Fruit fly (Drosophila melanogaster) whole organism, prepupa: ENCODE measurements around the gene CG33331.

Experiments
- CG10669 ChIP-seq: fragments of 200-800 bp; sonication (Bioruptor generic); optimal IDR thresholded peaks from 3 replicates; lab custom pipeline; 2018; ENCODE audit warnings: missing biosample characterization, mild to moderate bottlenecking, missing genetic modification characterization, moderate library complexity
- CG11294 ChIP-seq: fragments of 200-800 bp; sonication (Bioruptor generic); IDR thresholded peaks from 2 replicates; pipeline ENCODE4 v1.3.6; 2022; ENCODE audit warnings: missing biosample characterization, missing genetic modification characterization
- CG11762 ChIP-seq: fragments of 200-800 bp; sonication (Bioruptor generic); optimal IDR thresholded peaks from 3 replicates; lab custom pipeline; 2016; ENCODE audit warnings: missing biosample characterization, missing genetic modification characterization; ENCODE audit not compliant: insufficient read depth
- CG15336 ChIP-seq: fragments of 200-800 bp; sonication (Bioruptor generic); IDR thresholded peaks from 2 replicates; pipeline ENCODE4 v1.3.6; 2022; ENCODE audit warnings: missing biosample characterization, missing genetic modification characterization
- CG1621 ChIP-seq: fragments of 200-800 bp; sonication (Bioruptor generic); optimal IDR thresholded peaks from 3 replicates; lab custom pipeline; 2018; ENCODE audit warnings: missing biosample characterization, mild to moderate bottlenecking, missing genetic modification characterization
- CG16779 ChIP-seq: fragments of 200-800 bp; sonication (Bioruptor generic); optimal IDR thresholded peaks from 3 replicates; lab custom pipeline; 2017; ENCODE audit warnings: missing biosample characterization, mild to moderate bottlenecking, missing genetic modification characterization
- CG31627 ChIP-seq: fragments of 200-800 bp; sonication (Bioruptor generic); optimal IDR thresholded peaks from 3 replicates; lab custom pipeline; 2016; ENCODE audit warnings: missing biosample characterization, missing genetic modification characterization
- CG34406 ChIP-seq: fragments of 200-800 bp; sonication (Bioruptor generic); optimal IDR thresholded peaks from 3 replicates; lab custom pipeline; 2016; ENCODE audit warnings: missing biosample characterization, missing genetic modification characterization
- CG3919 ChIP-seq: fragments of 200-800 bp; sonication (Bioruptor generic); optimal IDR thresholded peaks from 3 replicates; lab custom pipeline; 2016; ENCODE audit warnings: missing biosample characterization, missing genetic modification characterization
- CG4318 ChIP-seq: fragments of 200-800 bp; sonication (Bioruptor generic); optimal IDR thresholded peaks from 3 replicates; lab custom pipeline; 2017; ENCODE audit warnings: missing biosample characterization, mild to moderate bottlenecking, missing genetic modification characterization
- CG6163 ChIP-seq: fragments of 200-800 bp; sonication (Bioruptor generic); IDR thresholded peaks from 3 replicates; pipeline ENCODE4 v1.3.6; 2022; ENCODE audit warnings: missing biosample characterization, missing genetic modification characterization
- CG6276 ChIP-seq: fragments of 200-800 bp; sonication (Bioruptor generic); optimal IDR thresholded peaks from 2 replicates; lab custom pipeline; 2017; ENCODE audit warnings: missing biosample characterization, mild to moderate bottlenecking, missing genetic modification characterization
- CG6792 ChIP-seq: fragments of 200-800 bp; sonication (Bioruptor generic); optimal IDR thresholded peaks from 3 replicates; lab custom pipeline; 2016; ENCODE audit warnings: missing biosample characterization, missing genetic modification characterization
- CG6854 ChIP-seq: fragments of 200-800 bp; sonication (Bioruptor generic); optimal IDR thresholded peaks from 2 replicates; lab custom pipeline; 2017; ENCODE audit warnings: missing biosample characterization, mild to moderate bottlenecking, missing genetic modification characterization
- CG7368 ChIP-seq: fragments of 200-800 bp; sonication (Bioruptor generic); optimal IDR thresholded peaks from 3 replicates; lab custom pipeline; 2016; ENCODE audit warnings: missing biosample characterization, missing genetic modification characterization
- CG8119 ChIP-seq: fragments of 200-800 bp; sonication (Bioruptor generic); IDR thresholded peaks from 3 replicates; pipeline ENCODE4 v1.3.6; 2022; ENCODE audit warnings: missing biosample characterization, missing genetic modification characterization
- CG8319 ChIP-seq: fragments of 200-800 bp; sonication (Bioruptor generic); optimal IDR thresholded peaks from 3 replicates; lab custom pipeline; 2016; ENCODE audit warnings: missing biosample characterization, missing genetic modification characterization
- CG9139 ChIP-seq: fragments of 200-800 bp; sonication (Bioruptor generic); optimal IDR thresholded peaks from 3 replicates; lab custom pipeline; 2017; ENCODE audit warnings: missing biosample characterization, mild to moderate bottlenecking, missing genetic modification characterization
- Eip75B ChIP-seq: fragments of 200-800 bp; sonication (Bioruptor generic); optimal IDR thresholded peaks from 3 replicates; lab custom pipeline; 2016; ENCODE audit warnings: missing biosample characterization, missing genetic modification characterization
- Eip78C ChIP-seq: fragments of 200-800 bp; sonication (Bioruptor generic); peaks from one replicate; lab custom pipeline; 2016; ENCODE audit warnings: missing biosample characterization, missing genetic modification characterization
- Eip93F ChIP-seq: fragments of 200-800 bp; sonication (Bioruptor generic); optimal IDR thresholded peaks from 2 replicates; lab custom pipeline; 2016; ENCODE audit warnings: missing biosample characterization, mild to moderate bottlenecking, missing genetic modification characterization
- Ets96B ChIP-seq: fragments of 200-800 bp; optimal IDR thresholded peaks from 2 replicates; lab custom pipeline; 2019; ENCODE audit warnings: missing biosample characterization, mild to moderate bottlenecking, missing genetic modification characterization, moderate library complexity
- Gug ChIP-seq: fragments of 200-800 bp; sonication (Bioruptor generic); IDR thresholded peaks from 2 replicates; pipeline ENCODE4 v1.3.6; 2022; ENCODE audit warnings: missing biosample characterization, missing genetic modification characterization
- Hr38 ChIP-seq: sonication (Bioruptor generic); optimal IDR thresholded peaks from 2 replicates; lab custom pipeline; 2016; ENCODE audit warnings: missing biosample characterization, missing genetic modification characterization
- Hr39 ChIP-seq: fragments of 200-800 bp; sonication (Bioruptor generic); optimal IDR thresholded peaks from 2 replicates; lab custom pipeline; 2016; ENCODE audit warnings: missing biosample characterization, missing genetic modification characterization
- Lpt ChIP-seq: fragments of 200-800 bp; sonication (Bioruptor generic); optimal IDR thresholded peaks from 3 replicates; lab custom pipeline; 2016; ENCODE audit warnings: missing biosample characterization, missing genetic modification characterization
- Met ChIP-seq: fragments of 200-800 bp; sonication (Bioruptor generic); optimal IDR thresholded peaks from 3 replicates; lab custom pipeline; 2016; ENCODE audit warnings: missing biosample characterization, missing genetic modification characterization
- OdsH ChIP-seq: fragments of 200-800 bp; sonication (Bioruptor generic); optimal IDR thresholded peaks from 3 replicates; lab custom pipeline; 2016; ENCODE audit warnings: missing biosample characterization, missing genetic modification characterization
- Smox ChIP-seq: fragments of 200-800 bp; sonication (Bioruptor generic); optimal IDR thresholded peaks from 3 replicates; lab custom pipeline; 2016; ENCODE audit warnings: missing biosample characterization, missing genetic modification characterization
- Sox14 ChIP-seq: fragments of 200-800 bp; sonication (Bioruptor generic); optimal IDR thresholded peaks from 3 replicates; lab custom pipeline; 2016; ENCODE audit warnings: missing biosample characterization, missing genetic modification characterization
- Sox15 ChIP-seq: fragments of 200-800 bp; sonication (Bioruptor generic); optimal IDR thresholded peaks from 3 replicates; lab custom pipeline; 2016; ENCODE audit warnings: missing biosample characterization, missing genetic modification characterization
- achi ChIP-seq: fragments of 200-800 bp; sonication (Bioruptor generic); optimal IDR thresholded peaks from 3 replicates; lab custom pipeline; 2016; ENCODE audit warnings: missing biosample characterization, missing genetic modification characterization
- acj6 ChIP-seq: fragments of 200-800 bp; sonication (Bioruptor generic); optimal IDR thresholded peaks from 3 replicates; lab custom pipeline; 2016; ENCODE audit warnings: missing biosample characterization, missing genetic modification characterization
- cyc ChIP-seq: fragments of 200-800 bp; sonication (Bioruptor generic); optimal IDR thresholded peaks from 3 replicates; lab custom pipeline; 2016; ENCODE audit warnings: missing biosample characterization, missing genetic modification characterization
- dac ChIP-seq: fragments of 200-800 bp; sonication (Bioruptor generic); optimal IDR thresholded peaks from 2 replicates; lab custom pipeline; 2017; ENCODE audit warnings: missing biosample characterization, mild to moderate bottlenecking, missing genetic modification characterization
- eg ChIP-seq: fragments of 200-800 bp; sonication (Bioruptor generic); IDR thresholded peaks from 3 replicates; pipeline ENCODE4 v1.3.6; 2022; ENCODE audit warnings: missing biosample characterization, missing genetic modification characterization
- esn ChIP-seq: fragments of 200-800 bp; sonication (Bioruptor generic); optimal IDR thresholded peaks from 2 replicates; lab custom pipeline; 2016; ENCODE audit warnings: missing biosample characterization, mild to moderate bottlenecking, missing genetic modification characterization, moderate library complexity
- fd85E ChIP-seq: fragments of 200-800 bp; sonication (Bioruptor generic); optimal IDR thresholded peaks from 3 replicates; lab custom pipeline; 2016; ENCODE audit warnings: missing biosample characterization, missing genetic modification characterization
- fkh ChIP-seq: fragments of 200-800 bp; sonication (Bioruptor generic); optimal IDR thresholded peaks from 3 replicates; lab custom pipeline; 2017; ENCODE audit warnings: missing biosample characterization, mild to moderate bottlenecking, missing genetic modification characterization, moderate library complexity
- lz ChIP-seq: fragments of 200-800 bp; sonication (Bioruptor generic); optimal IDR thresholded peaks from 3 replicates; lab custom pipeline; 2016; ENCODE audit warnings: missing biosample characterization, missing genetic modification characterization
- net ChIP-seq: fragments of 200-800 bp; sonication (Bioruptor generic); optimal IDR thresholded peaks from 3 replicates; lab custom pipeline; 2016; ENCODE audit warnings: missing biosample characterization, missing genetic modification characterization
- pdm3 ChIP-seq: fragments of 200-800 bp; sonication (Bioruptor generic); optimal IDR thresholded peaks from 3 replicates; lab custom pipeline; 2016; ENCODE audit warnings: missing biosample characterization, missing genetic modification characterization
- salr ChIP-seq, 2 experiments: fragments of 200-800 bp; sonication (Bioruptor generic); optimal IDR thresholded peaks; 3 replicates each; lab custom pipeline; 2016 to 2018; ENCODE audit warnings: missing biosample characterization in 2 of 2, missing genetic modification characterization in 2 of 2, mild to moderate bottlenecking in 1 of 2
- spab ChIP-seq: fragments of 200-800 bp; sonication (Bioruptor generic); optimal IDR thresholded peaks from 2 replicates; lab custom pipeline; 2017; ENCODE audit warnings: missing biosample characterization, mild to moderate bottlenecking, missing genetic modification characterization, missing genetic modification reagents
- ss ChIP-seq, 2 experiments: fragments of 200-800 bp; sonication (Bioruptor generic); optimal IDR thresholded peaks; 2 replicates in 1 of 2; 3 replicates in 1 of 2; lab custom pipeline; 2017 to 2018; ENCODE audit warnings: mild to moderate bottlenecking in 2 of 2, missing biosample characterization in 2 of 2, missing genetic modification characterization in 2 of 2, moderate library complexity in 1 of 2
- svp ChIP-seq: fragments of 200-800 bp; sonication (Bioruptor generic); peaks from one replicate; lab custom pipeline; 2016; ENCODE audit warnings: missing biosample characterization, missing genetic modification characterization
- topi ChIP-seq: fragments of 200-800 bp; sonication (Bioruptor generic); optimal IDR thresholded peaks from 3 replicates; lab custom pipeline; 2016; ENCODE audit warnings: missing biosample characterization, missing genetic modification characterization
- vri ChIP-seq: fragments of 200-800 bp; sonication (Bioruptor generic); optimal IDR thresholded peaks from 3 replicates; lab custom pipeline; 2016; ENCODE audit warnings: missing biosample characterization, mild to moderate bottlenecking, missing genetic modification characterization

CG33331 gene

dm6 chr3R:14846924-14847599, 39.2 kb upstream of the CG33331 start (continued):
- TF ChIP-seq Sox14 (GFP tag; lab: Kevin White, UChicago) (peak; percentile 72), CG1621 (peak; percentile 18), net (peak; percentile 66), achi (GFP tag; lab: Kevin White, UChicago) (peak; percentile 78), svp (GFP tag; lab: Kevin White, UChicago) (peak; percentile 70), fkh (GFP tag; lab: Kevin White, UChicago) (no peak), Hr39 (peak; percentile 41), Lpt (GFP tag; lab: Kevin White, UChicago) (peak; percentile 83), esn (GFP tag; lab: Kevin White, UChicago) (no peak), CG11762 (GFP tag; lab: Kevin White, UChicago) (peak; percentile 68), Hr38 (GFP tag; lab: Kevin White, UChicago) (peak; percentile 52), Eip75B (GFP tag; lab: Kevin White, UChicago) (peak; percentile 65), Met (GFP tag; lab: Kevin White, UChicago) (peak; percentile 18), topi (GFP tag; lab: Kevin White, UChicago) (peak; percentile 2), CG6276 (peak; percentile 78), vri (GFP tag; lab: Kevin White, UChicago) (no peak), Eip93F (GFP tag; lab: Kevin White, UChicago) (no peak), Ets96B (tag; lab: Kevin White, UChicago) (peak; percentile 58), CG16779 (tag; lab: Kevin White, UChicago) (peak; percentile 46), CG7368 (peak; percentile 63), CG10669 (peak; percentile 57), Sox15 (GFP tag; lab: Kevin White, UChicago) (peak; percentile 32), CG6854 (no peak), CG3919 (GFP tag; lab: Kevin White, UChicago) (peak; percentile 86), CG9139 (GFP tag; lab: Kevin White, UChicago) (no peak), Eip78C (GFP tag; lab: Kevin White, UChicago) (peak; percentile 94), salr (GFP tag; optimal IDR thresholded peaks at IDR 0.05; lab: Kevin White, UChicago) (peak in 1 of 2 experiments; percentile 85), CG4318 (GFP tag; lab: Kevin White, UChicago) (peak; percentile 88), dac (GFP tag; lab: Kevin White, UChicago) (peak; percentile 86)

dm6 chr3R:14847844-14848243, 38.4 kb upstream of the CG33331 start:
- TF ChIP-seq cyc (GFP tag; lab: Kevin White, UChicago): no peak
- no peak for TF ChIP-seq net
- TF ChIP-seq pdm3 (GFP tag; lab: Kevin White, UChicago): peak; percentile 16
- TF ChIP-seq CG9139 (GFP tag; lab: Kevin White, UChicago): peak; percentile 28
- no peak for TF ChIP-seq Sox15 (GFP tag; lab: Kevin White, UChicago)
- no peak for TF ChIP-seq fd85E (GFP tag; lab: Kevin White, UChicago)
- no peak for TF ChIP-seq CG11294 (GFP tag; lab: Robert Waterston, UW)
- peak; percentile 25; the same call in 1 of the 3 replicates for TF ChIP-seq CG6163 (GFP tag; lab: Robert Waterston, UW)
- no peak for TF ChIP-seq eg (GFP tag; lab: Robert Waterston, UW)
- no peak for TF ChIP-seq lz
- no peak for TF ChIP-seq CG8319 (GFP tag; lab: Kevin White, UChicago)
- no peak for TF ChIP-seq topi (GFP tag; lab: Kevin White, UChicago)
- peak in 1 of 2 experiments; percentile 41 for TF ChIP-seq ss (GFP tag; optimal IDR thresholded peaks at IDR 0.05; lab: Kevin White, UChicago)
- TF ChIP-seq Eip75B (GFP tag; lab: Kevin White, UChicago): peak; percentile 14
- TF ChIP-seq acj6 (GFP tag; lab: Kevin White, UChicago): peak; percentile 31
- peak; percentile 46; the same call in 1 of the 2 replicates for TF ChIP-seq CG15336
- peak; percentile 30 for TF ChIP-seq spab (GFP tag; lab: Kevin White, UChicago)
- TF ChIP-seq CG10669: peak; percentile 50
- TF ChIP-seq Smox (GFP tag; lab: Kevin White, UChicago): no peak
- no peak for TF ChIP-seq esn (GFP tag; lab: Kevin White, UChicago)
- TF ChIP-seq Lpt (GFP tag; lab: Kevin White, UChicago): no peak
- no peak for TF ChIP-seq salr (GFP tag; optimal IDR thresholded peaks at IDR 0.05; lab: Kevin White, UChicago)
- TF ChIP-seq CG6792 (GFP tag; lab: Kevin White, UChicago): no peak
- TF ChIP-seq CG6854: no peak
- no peak for TF ChIP-seq CG31627 (GFP tag; lab: Kevin White, UChicago)
- TF ChIP-seq OdsH (GFP tag; lab: Kevin White, UChicago): peak; percentile 24
- no peak for TF ChIP-seq CG8119 (GFP tag; lab: Robert Waterston, UW)
- TF ChIP-seq CG34406 (GFP tag; lab: Kevin White, UChicago): no peak
- no peak for TF ChIP-seq fkh (GFP tag; lab: Kevin White, UChicago)
- TF ChIP-seq CG1621: no peak
- TF ChIP-seq Gug (GFP tag; lab: Robert Waterston, UW): no peak
- no peak for TF ChIP-seq vri (GFP tag; lab: Kevin White, UChicago)
- TF ChIP-seq CG11762 (GFP tag; lab: Kevin White, UChicago): no peak
